Fruit fly (Drosophila melanogaster) whole organism, embryonic: ENCODE measurements around the gene CG8135.

Experiments used
- Blimp-1 ChIP-seq: fragments of 200-800 bp; sonication (Bioruptor generic); optimal IDR thresholded peaks from 3 replicates; lab custom pipeline; 2018; ENCODE audit warnings: missing biosample characterization, missing genetic modification characterization, mild to moderate bottlenecking, moderate library complexity, missing genetic modification reagents
- CG11560 ChIP-seq: fragments of 200-800 bp; sonication (Bioruptor generic); IDR thresholded peaks from 3 replicates; pipeline ENCODE4 v1.3.6; 2022; ENCODE audit warnings: missing biosample characterization, missing genetic modification characterization
- CG12659 ChIP-seq: fragments of 200-800 bp; sonication (Bioruptor generic); optimal IDR thresholded peaks from 3 replicates; lab custom pipeline; 2017; ENCODE audit warnings: mild to moderate bottlenecking, missing biosample characterization, missing genetic modification reagents, missing genetic modification characterization
- CG12769 ChIP-seq: fragments of 200-800 bp; sonication (Bioruptor generic); optimal IDR thresholded peaks from 2 replicates; lab custom pipeline; 2019; ENCODE audit warnings: missing biosample characterization, mild to moderate bottlenecking, missing genetic modification characterization, moderate library complexity
- CG15073 ChIP-seq: fragments of 200-800 bp; sonication (Bioruptor generic); optimal IDR thresholded peaks from 2 replicates; lab custom pipeline; 2016; ENCODE audit warnings: missing biosample characterization, missing genetic modification characterization
- CG15479 ChIP-seq: fragments of 200-800 bp; sonication (Bioruptor generic); optimal IDR thresholded peaks from 3 replicates; lab custom pipeline; 2019; ENCODE audit warnings: missing biosample characterization, mild to moderate bottlenecking, missing genetic modification characterization, moderate library complexity
- CG1792 ChIP-seq: fragments of 200-800 bp; sonication (Bioruptor generic); optimal IDR thresholded peaks from 2 replicates; lab custom pipeline; 2016; ENCODE audit warnings: missing biosample characterization, missing genetic modification characterization
- CG18619 ChIP-seq: fragments of 200-800 bp; sonication (Bioruptor generic); optimal IDR thresholded peaks from 3 replicates; lab custom pipeline; 2017; ENCODE audit warnings: missing biosample characterization, mild to moderate bottlenecking, missing genetic modification characterization
- CG2199 ChIP-seq: fragments of 200-800 bp; sonication (Bioruptor generic); IDR thresholded peaks from 3 replicates; pipeline ENCODE4 v1.3.6; 2022; ENCODE audit warnings: missing biosample characterization, missing genetic modification characterization
- CG32767 ChIP-seq: fragments of 200-800 bp; sonication (Bioruptor generic); IDR thresholded peaks from 2 replicates; pipeline ENCODE4 v1.3.6; 2022; ENCODE audit warnings: missing biosample characterization, missing genetic modification characterization
- CG3838 ChIP-seq: fragments of 200-800 bp; sonication (Bioruptor generic); optimal IDR thresholded peaks from 3 replicates; lab custom pipeline; 2016; ENCODE audit warnings: missing biosample characterization, missing genetic modification characterization
- CG42726 ChIP-seq: fragments of 200-800 bp; sonication (Bioruptor generic); IDR thresholded peaks from 2 replicates; pipeline ENCODE4 v1.3.6; 2022; ENCODE audit warnings: missing biosample characterization, missing genetic modification characterization; ENCODE audit not compliant: partially characterized antibody
- CG6175 ChIP-seq: fragments of 200-800 bp; sonication (Bioruptor generic); IDR thresholded peaks from 3 replicates; pipeline ENCODE4 v1.3.6; 2022; ENCODE audit warnings: missing biosample characterization, missing genetic modification characterization
- CG6254 ChIP-seq: fragments of 200-800 bp; sonication (Bioruptor generic); optimal IDR thresholded peaks from 3 replicates; lab custom pipeline; 2017; ENCODE audit warnings: mild to moderate bottlenecking, missing biosample characterization, missing genetic modification reagents, missing genetic modification characterization
- CG8089 ChIP-seq: fragments of 200-800 bp; sonication (Bioruptor generic); optimal IDR thresholded peaks from 3 replicates; lab custom pipeline; 2016; ENCODE audit warnings: missing biosample characterization, missing genetic modification characterization
- D19A ChIP-seq: fragments of 200-800 bp; optimal IDR thresholded peaks from 3 replicates; lab custom pipeline; 2019; ENCODE audit warnings: missing biosample characterization, mild to moderate bottlenecking, missing genetic modification characterization, moderate library complexity
- Elba2 ChIP-seq: fragments of 200-800 bp; sonication (Bioruptor generic); optimal IDR thresholded peaks from 3 replicates; lab custom pipeline; 2016; ENCODE audit warnings: missing biosample characterization, missing genetic modification characterization
- Ets65A ChIP-seq: fragments of 200-800 bp; sonication (Bioruptor generic); peaks from one replicate; lab custom pipeline; 2016; ENCODE audit warnings: missing biosample characterization, missing genetic modification characterization
- HLHmδ ChIP-seq: fragments of 200-800 bp; sonication (Bioruptor generic); optimal IDR thresholded peaks from 2 replicates; lab custom pipeline; 2018; ENCODE audit warnings: missing biosample characterization, mild to moderate bottlenecking, missing genetic modification characterization, moderate library complexity
- HmgD ChIP-seq: fragments of 200-800 bp; sonication (Bioruptor generic); optimal IDR thresholded peaks from 3 replicates; lab custom pipeline; 2016; ENCODE audit warnings: missing biosample characterization, missing genetic modification characterization
- Hr78 ChIP-seq, 2 experiments: fragments of 200-800 bp in 1 of 2; fragments of >200 bp in 1 of 2; sonication (Bioruptor generic) in 1 of 2; optimal IDR thresholded peaks; 2 replicates each; lab custom pipeline; 2017 to 2019; ENCODE audit warnings: missing biosample characterization in 2 of 2, missing genetic modification characterization in 2 of 2, mild to moderate bottlenecking in 1 of 2, moderate library complexity in 1 of 2
- MTF-1 ChIP-seq: fragments of 200-800 bp; sonication (Bioruptor generic); optimal IDR thresholded peaks from 2 replicates; lab custom pipeline; 2018; ENCODE audit warnings: missing biosample characterization, mild to moderate bottlenecking, missing genetic modification characterization, borderline replicate concordance
- Med ChIP-seq: fragments of 200-800 bp; sonication (Bioruptor generic); peaks from one replicate; lab custom pipeline; 2016; ENCODE audit warnings: missing biosample characterization, missing genetic modification characterization, mild to moderate bottlenecking, inconsistent platforms, moderate library complexity
- Neu2 ChIP-seq: fragments of 200-800 bp; sonication (Bioruptor generic); optimal IDR thresholded peaks from 3 replicates; lab custom pipeline; 2016; ENCODE audit warnings: missing biosample characterization, missing genetic modification characterization, borderline replicate concordance
- Sry-δ ChIP-seq: fragments of 200-800 bp; sonication (Bioruptor generic); optimal IDR thresholded peaks from 2 replicates; lab custom pipeline; 2016; ENCODE audit warnings: missing biosample characterization, missing genetic modification characterization
- Trl ChIP-seq, 3 experiments: fragments of >200 bp in 2 of 3; fragments of 200-800 bp in 1 of 3; sonication (Bioruptor generic) in 1 of 3; optimal IDR thresholded peaks; 2 replicates in 1 of 3; 3 replicates in 2 of 3; lab custom pipeline; 2016 to 2017; ENCODE audit warnings: missing biosample characterization in 1 of 3, missing genetic modification characterization in 1 of 3
- ac ChIP-seq: fragments of 200-800 bp; sonication (Bioruptor generic); optimal IDR thresholded peaks from 3 replicates; lab custom pipeline; 2017; ENCODE audit warnings: missing biosample characterization, mild to moderate bottlenecking, missing genetic modification characterization
- az2 ChIP-seq: fragments of 200-800 bp; sonication (Bioruptor generic); optimal IDR thresholded peaks from 3 replicates; lab custom pipeline; 2016; ENCODE audit warnings: missing biosample characterization, missing genetic modification characterization
- br ChIP-seq: fragments of >200 bp; optimal IDR thresholded peaks from 2 replicates; lab custom pipeline; 2017
- cad ChIP-seq: fragments of >200 bp; optimal IDR thresholded peaks from 2 replicates; lab custom pipeline; 2017; ENCODE audit warnings: missing biosample characterization, missing genetic modification characterization
- cg ChIP-seq: fragments of 200-800 bp; sonication (Bioruptor generic); optimal IDR thresholded peaks from 3 replicates; lab custom pipeline; 2019; ENCODE audit warnings: missing biosample characterization, mild to moderate bottlenecking, missing genetic modification characterization, moderate library complexity
- chinmo ChIP-seq: fragments of 200-800 bp; sonication (Bioruptor generic); IDR thresholded peaks from 4 replicates; pipeline ENCODE4 v1.3.6; 2022; ENCODE audit warnings: missing biosample characterization, missing genetic modification characterization; ENCODE audit not compliant: partially characterized antibody
- ci ChIP-seq: fragments of 200-800 bp; sonication (Bioruptor generic); IDR thresholded peaks from 3 replicates; pipeline ENCODE4 v1.3.6; 2022; ENCODE audit warnings: missing biosample characterization, missing genetic modification characterization
- crol ChIP-seq: fragments of 200-800 bp; sonication (Bioruptor generic); IDR thresholded peaks from 2 replicates; pipeline ENCODE4 v1.3.6; 2022; ENCODE audit warnings: missing biosample characterization, missing genetic modification characterization
- crp ChIP-seq, 2 experiments: fragments of 200-800 bp; sonication (Bioruptor generic); optimal IDR thresholded peaks; 2 replicates in 1 of 2; 3 replicates in 1 of 2; lab custom pipeline; 2017; ENCODE audit warnings: missing biosample characterization in 2 of 2, missing genetic modification characterization in 2 of 2, mild to moderate bottlenecking in 1 of 2, moderate library complexity in 1 of 2
- cwo ChIP-seq: fragments of 200-800 bp; sonication (Bioruptor generic); optimal IDR thresholded peaks from 3 replicates; lab custom pipeline; 2017; ENCODE audit warnings: missing biosample characterization, missing genetic modification characterization, mild to moderate bottlenecking, moderate library complexity, missing genetic modification reagents
- dmrt11E ChIP-seq: fragments of 200-800 bp; sonication (Bioruptor generic); optimal IDR thresholded peaks from 3 replicates; lab custom pipeline; 2018; ENCODE audit warnings: missing biosample characterization, mild to moderate bottlenecking, missing genetic modification characterization, moderate library complexity
- ems ChIP-seq: fragments of 200-800 bp; sonication (Bioruptor generic); optimal IDR thresholded peaks from 3 replicates; lab custom pipeline; 2016; ENCODE audit warnings: missing biosample characterization, missing genetic modification characterization
- en ChIP-seq: fragments of 200-800 bp; sonication (Bioruptor generic); optimal IDR thresholded peaks from 2 replicates; lab custom pipeline; 2016; ENCODE audit warnings: missing biosample characterization, missing genetic modification characterization
- ftz-f1 ChIP-seq: fragments of 200-800 bp; sonication (Bioruptor generic); optimal IDR thresholded peaks from 2 replicates; lab custom pipeline; 2016; ENCODE audit warnings: missing biosample characterization, missing genetic modification characterization
- phol ChIP-seq: fragments of 200-800 bp; sonication (Bioruptor generic); optimal IDR thresholded peaks from 3 replicates; lab custom pipeline; 2018; ENCODE audit warnings: missing biosample characterization, mild to moderate bottlenecking, missing genetic modification characterization, moderate library complexity
- pros ChIP-seq: fragments of 200-800 bp; sonication (Bioruptor generic); optimal IDR thresholded peaks from 3 replicates; lab custom pipeline; 2019; ENCODE audit warnings: missing biosample characterization, mild to moderate bottlenecking, missing genetic modification characterization, moderate library complexity
- psq ChIP-seq: fragments of 200-800 bp; sonication (Bioruptor generic); optimal IDR thresholded peaks from 2 replicates; lab custom pipeline; 2017; ENCODE audit warnings: missing biosample characterization, missing genetic modification characterization
- row ChIP-seq: fragments of 200-800 bp; sonication (Bioruptor generic); IDR thresholded peaks from 3 replicates; pipeline ENCODE4 v1.3.6; 2022; ENCODE audit warnings: missing biosample characterization, missing genetic modification characterization
- seq ChIP-seq: fragments of 200-800 bp; sonication (Bioruptor generic); IDR thresholded peaks from 2 replicates; pipeline ENCODE4 v1.3.6; 2022; ENCODE audit warnings: missing biosample characterization, missing genetic modification characterization
- slp2 ChIP-seq: fragments of 200-800 bp; sonication (Bioruptor generic); optimal IDR thresholded peaks from 2 replicates; lab custom pipeline; 2016; ENCODE audit warnings: missing biosample characterization, missing genetic modification characterization
- tll ChIP-seq, 2 experiments: fragments of 200-800 bp in 1 of 2; fragments of >200 bp in 1 of 2; sonication (Bioruptor generic) in 1 of 2; optimal IDR thresholded peaks; 2 replicates each; lab custom pipeline; 2017 to 2019; ENCODE audit warnings: missing biosample characterization in 2 of 2, missing genetic modification characterization in 2 of 2, mild to moderate bottlenecking in 1 of 2, moderate library complexity in 1 of 2
- tx ChIP-seq: fragments of 200-800 bp; sonication (Bioruptor generic); optimal IDR thresholded peaks from 2 replicates; lab custom pipeline; 2016; ENCODE audit warnings: missing biosample characterization, missing genetic modification characterization
- vvl ChIP-seq: fragments of 200-800 bp; sonication (Bioruptor generic); IDR thresholded peaks from 2 replicates; pipeline ENCODE4 v1.3.6; 2022; ENCODE audit warnings: missing biosample characterization, missing genetic modification characterization

CG8135 gene

DNA sequence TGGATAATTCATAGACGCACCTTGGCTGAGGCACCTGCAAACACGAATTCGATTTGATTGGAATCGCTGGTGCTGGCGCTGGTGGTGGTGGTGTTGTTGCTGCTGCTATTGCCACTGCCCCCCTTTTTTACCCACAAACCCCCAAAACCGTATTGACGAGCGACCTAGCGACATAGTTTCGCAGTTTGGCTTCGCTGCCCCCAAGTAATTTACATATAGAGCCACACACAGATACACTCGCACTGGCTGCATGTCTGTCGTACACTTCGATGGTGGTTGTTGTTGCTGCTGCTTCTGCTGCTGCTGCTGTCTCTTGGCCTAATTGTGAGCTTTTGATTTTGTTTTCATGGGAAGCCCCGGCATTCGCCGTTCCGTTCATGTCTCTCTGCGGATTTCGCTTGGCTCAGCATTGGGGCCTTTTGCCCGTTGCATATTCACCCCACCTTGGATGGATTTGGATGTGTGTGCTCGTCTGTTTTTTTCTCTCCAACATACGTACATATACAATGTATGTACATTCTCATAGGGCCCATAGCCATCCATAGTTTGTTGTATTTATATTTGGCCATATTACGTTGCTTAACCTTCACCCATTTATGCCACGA lies 20.0 kb downstream of the CG8135 start (continued):
- no peak for TF ChIP-seq CG6254 (GFP tag; lab: Kevin White, UChicago)
- TF ChIP-seq MTF-1 (GFP tag; lab: Kevin White, UChicago): no peak
- no peak for TF ChIP-seq dmrt11E
- TF ChIP-seq HLHmδ: no peak
- no peak for TF ChIP-seq CG3838 (GFP tag; lab: Kevin White, UChicago)
- TF ChIP-seq CG12769 (tag; lab: Kevin White, UChicago): peak; percentile 63
- no peak for TF ChIP-seq en (GFP tag; lab: Kevin White, UChicago)
- TF ChIP-seq seq (GFP tag; lab: Robert Waterston, UW): no peak
- no peak for TF ChIP-seq CG1792 (GFP tag; lab: Kevin White, UChicago)
- TF ChIP-seq Hr78 (GFP tag; optimal IDR thresholded peaks at IDR 0.05; lab: Kevin White, UChicago): peak in 1 of 2 experiments; percentile 25
- 0 out of 3 replicates have a peak, but pooled peaks have one; percentile 49 for TF ChIP-seq CG6175 (GFP tag; lab: Robert Waterston, UW)
- TF ChIP-seq ems (GFP tag; lab: Kevin White, UChicago): no peak
- peak; percentile 49 for TF ChIP-seq cg (GFP tag; lab: Kevin White, UChicago)
- TF ChIP-seq chinmo (GFP tag; lab: Robert Waterston, UW): 0 out of 4 replicates have a peak, but pooled peaks have one; percentile 46
- no peak for TF ChIP-seq HmgD (GFP tag; lab: Kevin White, UChicago)
- peak; percentile 64 for TF ChIP-seq Med (GFP tag; lab: Kevin White, UChicago)
- TF ChIP-seq br: no peak
- TF ChIP-seq CG12659 (GFP tag; lab: Kevin White, UChicago): no peak
- TF ChIP-seq vvl (GFP tag; lab: Robert Waterston, UW): peak; percentile 81
- peak; percentile 13; the same call in 1 of the 3 replicates for TF ChIP-seq ci (GFP tag; lab: Robert Waterston, UW)
- TF ChIP-seq tx: no peak
- TF ChIP-seq psq: no peak
- TF ChIP-seq crol: peak; percentile 47; the same call in 1 of the 2 replicates
- TF ChIP-seq Ets65A (GFP tag; lab: Kevin White, UChicago): no peak
- no peak for TF ChIP-seq Blimp-1

DNA sequence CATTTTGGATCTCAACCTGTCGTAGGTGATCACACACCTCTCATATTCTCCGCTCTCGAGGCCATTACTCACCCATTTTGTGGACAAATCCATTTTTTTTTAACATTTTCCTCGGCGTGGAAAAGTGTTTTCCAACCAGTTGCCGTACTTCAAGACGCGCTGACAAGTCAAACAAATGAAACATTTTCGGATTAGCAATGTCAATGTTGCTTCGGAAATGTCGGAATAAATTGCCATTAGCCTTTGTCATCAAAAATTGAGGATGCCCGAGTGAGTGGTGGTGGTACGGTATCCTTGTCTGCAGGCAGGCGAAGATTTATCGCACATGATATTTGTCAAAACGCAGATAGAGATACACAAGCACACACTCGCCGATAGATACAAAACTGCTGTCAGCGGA lies 23.1 kb downstream of the CG8135 start:
- TF ChIP-seq CG8089 (GFP tag; lab: Kevin White, UChicago) (no peak), CG18619 (GFP tag; lab: Kevin White, UChicago) (no peak), D19A (tag; lab: Kevin White, UChicago) (no peak), tll (GFP tag; optimal IDR thresholded peaks at IDR 0.05; lab: Kevin White, UChicago) (peak in 1 of 2 experiments; percentile 53), crp (GFP tag; optimal IDR thresholded peaks at IDR 0.05; lab: Kevin White, UChicago) (no peak), az2 (GFP tag; lab: Kevin White, UChicago) (no peak), cad (no peak), cwo (GFP tag; lab: Kevin White, UChicago) (no peak), Neu2 (GFP tag; lab: Kevin White, UChicago) (peak; percentile 2), CG32767 (GFP tag; lab: Robert Waterston, UW) (no peak), CG15479 (peak; percentile 18), CG15073 (no peak), row (GFP tag; lab: Robert Waterston, UW) (no peak), Sry-δ (no peak), Elba2 (GFP tag; lab: Kevin White, UChicago) (no peak), slp2 (GFP tag; lab: Kevin White, UChicago) (no peak), CG11560 (tag; lab: Robert Waterston, UW) (no peak), Trl (optimal IDR thresholded peaks at IDR 0.05; lab: Kevin White, UChicago) (peak in 1 of 2 experiments; percentile 5), Trl (GFP tag; optimal IDR thresholded peaks at IDR 0.05; lab: Kevin White, UChicago) (no peak), CG2199 (GFP tag; lab: Robert Waterston, UW) (peak; percentile 15; the same call in 1 of the 3 replicates), ftz-f1 (GFP tag; lab: Kevin White, UChicago) (no peak), en (GFP tag; lab: Kevin White, UChicago) (no peak), Med (GFP tag; lab: Kevin White, UChicago) (peak; percentile 20), phol (no peak), CG42726 (GFP tag; lab: Robert Waterston, UW) (no peak), pros (GFP tag; lab: Kevin White, UChicago) (no peak), ac (GFP tag; lab: Kevin White, UChicago) (peak; percentile 3)
